Worm (Caenorhabditis elegans) whole organism, L4/young adult: Measurements from ENCODE around the gene Y41C4A.7.

Source experiments
- W03F9.2 ChIP-seq: fragments of 150-350 bp; optimal IDR thresholded peaks from 2 replicates; lab custom pipeline; 2014; ENCODE audit warnings: missing biosample characterization, missing genetic modification characterization
- dao-5 ChIP-seq: sonication (generic microtip); optimal IDR thresholded peaks from 2 replicates; lab custom pipeline; 2016; ENCODE audit warnings: missing genotype, missing genetic modification characterization, moderate library complexity, missing compliant biosample characterization

ce11 chrIII:11740868-11741267 is 42.2 kb downstream of the Y41C4A.7 start:
- TF ChIP-seq W03F9.2 (no peak), dao-5 (tag; lab: Kevin White, UChicago) (no peak)
